Worm (Caenorhabditis elegans): ENCODE measurements around the gene F31E8.4.

The F31E8.4 gene

ce11 chrII:6827388-6827787 lies 27.4 kb upstream of the F31E8.4 start:
- no peak for TF ChIP-seq dao-5 (tag; optimal IDR thresholded peaks at IDR 0.05)
- TF ChIP-seq him-1 (tag; optimal IDR thresholded peaks at IDR 0.05), result no peak
- no peak for TF ChIP-seq W03F9.2 (tag; optimal IDR thresholded peaks at IDR 0.05)

DNA sequence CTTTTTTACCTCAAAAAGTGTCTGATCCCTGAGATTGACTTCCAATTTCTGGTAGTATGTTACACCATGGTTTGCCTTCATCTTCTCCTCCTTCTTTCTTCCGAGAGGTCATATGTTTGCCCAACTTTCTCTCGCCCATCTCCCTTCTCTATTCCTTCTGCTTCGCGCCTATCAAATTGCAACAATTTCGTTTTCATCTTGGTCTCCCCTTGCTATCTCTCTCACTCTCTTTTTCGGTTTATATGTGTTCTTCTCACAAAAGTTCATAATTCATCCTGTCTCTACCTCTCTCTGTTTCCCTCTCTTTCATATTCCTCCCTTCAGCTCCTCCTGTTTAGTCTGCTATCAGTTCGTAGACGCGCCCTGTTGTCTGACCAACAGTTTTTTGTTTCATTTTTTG lies 26.8 kb upstream of the F31E8.4 start:
- TF ChIP-seq W03F9.2 (tag; optimal IDR thresholded peaks at IDR 0.05) (no peak), dao-5 (tag; optimal IDR thresholded peaks at IDR 0.05) (no peak), him-1 (tag; optimal IDR thresholded peaks at IDR 0.05) (no peak)

ce11 chrII:6825732-6826131 lies 25.8 kb upstream of the F31E8.4 start:
- TF ChIP-seq dao-5 (tag; optimal IDR thresholded peaks at IDR 0.05) (no peak), him-1 (tag; optimal IDR thresholded peaks at IDR 0.05) (no peak), W03F9.2 (tag; optimal IDR thresholded peaks at IDR 0.05) (no peak)

DNA sequence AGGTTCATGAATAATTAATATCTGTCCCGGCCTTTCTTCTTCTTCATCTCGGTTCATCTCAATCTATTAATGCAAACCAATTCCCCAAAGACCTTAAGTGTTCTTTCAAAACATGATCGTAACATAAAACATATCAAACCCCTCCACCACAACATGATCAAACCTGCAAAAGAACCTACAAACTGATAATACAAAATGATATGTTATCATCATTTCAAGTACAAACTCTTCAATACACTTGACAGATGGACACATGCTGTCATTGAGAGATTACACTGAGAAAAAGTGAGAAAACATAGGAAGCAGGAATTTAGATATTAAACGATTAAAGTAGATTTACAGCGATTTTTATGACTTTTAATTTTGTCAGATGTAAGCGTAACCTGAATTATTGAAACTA lies 24.6 kb upstream of the F31E8.4 start:
- TF ChIP-seq W03F9.2 (tag; optimal IDR thresholded peaks at IDR 0.05) (no peak), him-1 (tag; optimal IDR thresholded peaks at IDR 0.05) (no peak)

DNA sequence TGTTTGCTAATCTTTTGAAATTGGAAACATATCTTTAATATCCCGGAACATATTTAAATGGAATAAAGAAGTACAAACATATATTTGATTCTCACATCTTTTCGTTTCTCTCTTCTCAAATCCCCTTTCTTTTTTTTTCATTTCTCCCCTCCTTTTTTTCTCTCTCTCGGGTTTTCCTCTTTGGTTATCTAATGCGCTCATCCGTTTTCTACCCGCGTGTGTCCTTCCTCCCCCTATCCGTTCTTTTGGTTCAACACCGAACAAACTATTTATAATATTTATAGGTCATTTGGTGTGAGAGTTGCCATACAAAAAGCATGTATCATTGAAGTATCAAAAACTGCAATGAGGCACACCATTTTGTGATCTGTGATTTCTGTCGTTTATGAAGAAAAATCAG lies 24.0 kb upstream of the F31E8.4 start:
- TF ChIP-seq dao-5 (tag; optimal IDR thresholded peaks at IDR 0.05), result no peak
- TF ChIP-seq W03F9.2 (tag; optimal IDR thresholded peaks at IDR 0.05), result no peak
- peak; percentile 40 for TF ChIP-seq him-1 (tag; optimal IDR thresholded peaks at IDR 0.05)

- TF ChIP-seq W03F9.2 (tag; optimal IDR thresholded peaks at IDR 0.05) (no peak), dao-5 (tag; optimal IDR thresholded peaks at IDR 0.05) (no peak), him-1 (tag; optimal IDR thresholded peaks at IDR 0.05) (no peak)
These were observed 23.3 kb upstream of the F31E8.4 start for ce11 chrII:6823233-6823632.

ce11 chrII:6822347-6822746 lies 22.4 kb upstream of the F31E8.4 start:
- TF ChIP-seq him-1 (tag; optimal IDR thresholded peaks at IDR 0.05), result peak; percentile 5
- TF ChIP-seq dao-5 (tag; optimal IDR thresholded peaks at IDR 0.05), result no peak
- no peak for TF ChIP-seq W03F9.2 (tag; optimal IDR thresholded peaks at IDR 0.05)

- no peak for TF ChIP-seq dao-5 (tag; optimal IDR thresholded peaks at IDR 0.05)
- no peak for TF ChIP-seq him-1 (tag; optimal IDR thresholded peaks at IDR 0.05)
- no peak for TF ChIP-seq W03F9.2 (tag; optimal IDR thresholded peaks at IDR 0.05)
These were observed 21.9 kb upstream of the F31E8.4 start for ce11 chrII:6821832-6822231.

- TF ChIP-seq him-1 (tag; optimal IDR thresholded peaks at IDR 0.05) (no peak), W03F9.2 (tag; optimal IDR thresholded peaks at IDR 0.05) (no peak), dao-5 (tag; optimal IDR thresholded peaks at IDR 0.05) (no peak)
These were observed 21.2 kb upstream of the F31E8.4 start for ce11 chrII:6821118-6821517.

DNA sequence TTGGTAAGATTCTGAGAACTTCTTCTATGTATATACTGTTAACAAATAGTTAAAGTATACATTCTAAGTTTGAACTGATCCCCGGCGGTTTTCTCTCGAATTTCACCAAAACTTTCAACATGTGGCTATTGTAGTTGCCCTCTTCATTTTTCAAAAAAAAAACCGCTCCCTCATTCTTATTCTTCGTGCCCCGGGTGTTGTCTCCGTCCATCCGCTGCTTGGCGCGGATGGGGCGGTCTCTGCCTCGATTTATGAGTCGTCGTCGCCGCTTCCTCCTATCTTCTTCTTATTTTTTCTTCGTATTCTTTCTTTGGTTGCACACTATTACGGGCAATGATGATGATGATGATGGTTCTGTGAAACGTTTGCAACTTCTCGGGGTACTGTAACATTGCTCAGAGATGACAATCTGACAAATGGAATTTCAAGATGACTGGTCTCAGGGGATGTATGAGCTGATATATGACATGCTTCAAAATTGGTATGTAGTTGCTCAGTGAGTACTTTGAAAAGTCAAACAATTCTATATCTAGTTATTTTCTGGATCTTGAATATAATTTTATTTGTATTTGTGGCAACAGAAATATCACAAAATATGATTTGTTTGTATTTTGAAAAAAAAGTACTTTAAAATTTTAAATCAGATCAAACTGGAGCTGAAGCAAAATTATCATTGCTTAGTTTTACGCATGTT lies 20.5 kb upstream of the F31E8.4 start:
- TF ChIP-seq dao-5 (tag; optimal IDR thresholded peaks at IDR 0.05), result no peak
- peak; percentile 16 for TF ChIP-seq him-1 (tag; optimal IDR thresholded peaks at IDR 0.05)
- no peak for TF ChIP-seq W03F9.2 (tag; optimal IDR thresholded peaks at IDR 0.05)

- TF ChIP-seq him-1 (tag; optimal IDR thresholded peaks at IDR 0.05) (no peak), W03F9.2 (tag; optimal IDR thresholded peaks at IDR 0.05) (no peak)
These were observed 16.4 kb upstream of the F31E8.4 start for ce11 chrII:6816324-6816723.

DNA sequence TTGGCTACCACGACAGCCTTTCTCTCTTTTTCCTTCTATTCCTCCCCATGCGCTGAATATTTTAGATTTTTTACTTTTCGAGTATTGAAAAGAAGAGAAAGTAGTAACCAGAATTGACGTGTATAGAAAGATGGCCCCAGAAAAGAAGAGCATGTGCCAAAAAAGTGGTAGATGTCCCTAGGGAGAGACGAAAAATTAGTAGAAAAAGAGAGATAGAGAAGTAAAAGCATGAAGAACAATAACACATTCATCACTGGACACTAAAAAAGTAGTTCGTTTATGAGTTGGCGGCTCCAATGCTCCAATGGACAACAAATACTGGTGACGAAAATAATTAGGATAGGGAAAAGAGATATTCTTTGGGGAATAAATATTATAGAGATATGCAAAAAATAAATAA lies 12.6 kb upstream of the F31E8.4 start:
- TF ChIP-seq W03F9.2 (tag; optimal IDR thresholded peaks at IDR 0.05), result no peak
- TF ChIP-seq him-1 (tag; optimal IDR thresholded peaks at IDR 0.05), result no peak
- no peak for TF ChIP-seq dao-5 (tag; optimal IDR thresholded peaks at IDR 0.05)

DNA sequence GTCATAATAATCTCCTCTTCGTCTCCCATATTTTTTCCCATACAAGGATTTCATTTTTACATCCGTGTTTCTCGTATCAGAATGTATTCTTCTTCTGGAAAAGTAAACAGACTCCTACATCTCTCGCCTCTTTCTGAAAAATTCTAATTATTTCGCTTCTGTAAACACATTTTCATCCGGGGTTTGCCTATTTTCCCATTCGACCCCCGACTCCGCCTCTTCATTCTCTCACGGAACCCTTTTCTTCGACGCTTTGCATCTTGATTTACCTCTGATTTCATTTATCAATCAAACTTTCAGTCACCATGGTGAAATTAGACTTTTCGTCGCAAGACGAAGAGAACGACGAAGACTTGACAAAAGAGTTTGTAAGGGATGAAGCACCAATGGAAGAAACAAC lies 10.7 kb upstream of the F31E8.4 start, which contains the start of gene snt-1:
TSS of gene snt-1 (plus strand) at position 301 of the 400 bp plus-strand sequence.
- no peak for TF ChIP-seq dao-5 (tag; optimal IDR thresholded peaks at IDR 0.05)

DNA sequence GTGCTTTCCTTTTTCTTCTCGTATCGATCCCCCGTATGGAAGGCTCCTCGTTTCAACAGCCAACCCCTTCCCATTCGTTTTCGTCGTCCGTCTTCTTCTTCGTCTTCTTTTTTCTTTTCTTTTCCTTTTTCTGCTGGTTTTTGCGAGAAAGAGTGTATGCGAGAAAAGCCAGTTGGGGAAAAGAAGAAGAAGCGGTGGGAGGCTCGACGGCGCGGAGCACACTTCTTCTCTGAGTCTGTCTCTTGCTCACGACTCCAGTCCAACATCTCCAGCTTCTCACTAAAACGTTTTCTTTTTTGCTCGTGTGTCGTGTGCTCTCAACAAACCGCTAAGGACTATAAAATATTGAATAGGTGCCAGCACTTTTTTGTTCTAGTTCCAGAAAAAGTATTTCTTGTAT lies 8.6 kb upstream of the F31E8.4 start:
- TF ChIP-seq him-1 (tag; optimal IDR thresholded peaks at IDR 0.05) (peak; percentile 80), dao-5 (tag; optimal IDR thresholded peaks at IDR 0.05) (no peak), W03F9.2 (tag; optimal IDR thresholded peaks at IDR 0.05) (no peak)

- TF ChIP-seq dao-5 (tag; optimal IDR thresholded peaks at IDR 0.05) (no peak), W03F9.2 (tag; optimal IDR thresholded peaks at IDR 0.05) (no peak), him-1 (tag; optimal IDR thresholded peaks at IDR 0.05) (no peak)
These were observed 7.2 kb upstream of the F31E8.4 start, which contains the start of gene F31E8.5 for ce11 chrII:6807162-6807561. F31E8.5 (minus strand) TSS chrII:6807262.

Measured in whole organism, L4/young adult.